Fruit fly (Drosophila melanogaster) whole organism, prepupa: ENCODE results near the gene CG14448.

Experiments used
- CG1621 ChIP-seq: fragments of 200-800 bp; sonication (Bioruptor generic); optimal IDR thresholded peaks from 3 replicates; lab custom pipeline; 2018; ENCODE audit warnings: missing biosample characterization, mild to moderate bottlenecking, missing genetic modification characterization
- CG16779 ChIP-seq: fragments of 200-800 bp; sonication (Bioruptor generic); optimal IDR thresholded peaks from 3 replicates; lab custom pipeline; 2017; ENCODE audit warnings: missing biosample characterization, mild to moderate bottlenecking, missing genetic modification characterization
- CG32006 ChIP-seq: fragments of 200-800 bp; sonication (Bioruptor generic); optimal IDR thresholded peaks from 3 replicates; lab custom pipeline; 2017; ENCODE audit warnings: missing biosample characterization, mild to moderate bottlenecking, missing genetic modification characterization
- Ets21C ChIP-seq: fragments of 200-800 bp; sonication (Bioruptor generic); optimal IDR thresholded peaks from 3 replicates; lab custom pipeline; 2016; ENCODE audit warnings: missing biosample characterization, missing genetic modification characterization
- Hr39 ChIP-seq: fragments of 200-800 bp; sonication (Bioruptor generic); optimal IDR thresholded peaks from 2 replicates; lab custom pipeline; 2016; ENCODE audit warnings: missing biosample characterization, missing genetic modification characterization
- Hr4 ChIP-seq: fragments of 200-800 bp; sonication (Bioruptor generic); optimal IDR thresholded peaks from 3 replicates; lab custom pipeline; 2016; ENCODE audit warnings: missing biosample characterization, missing genetic modification characterization
- fkh ChIP-seq: fragments of 200-800 bp; sonication (Bioruptor generic); optimal IDR thresholded peaks from 3 replicates; lab custom pipeline; 2017; ENCODE audit warnings: missing biosample characterization, mild to moderate bottlenecking, missing genetic modification characterization, moderate library complexity
- net ChIP-seq: fragments of 200-800 bp; sonication (Bioruptor generic); optimal IDR thresholded peaks from 3 replicates; lab custom pipeline; 2016; ENCODE audit warnings: missing biosample characterization, missing genetic modification characterization
- svp ChIP-seq: fragments of 200-800 bp; sonication (Bioruptor generic); peaks from one replicate; lab custom pipeline; 2016; ENCODE audit warnings: missing biosample characterization, missing genetic modification characterization

DNA sequence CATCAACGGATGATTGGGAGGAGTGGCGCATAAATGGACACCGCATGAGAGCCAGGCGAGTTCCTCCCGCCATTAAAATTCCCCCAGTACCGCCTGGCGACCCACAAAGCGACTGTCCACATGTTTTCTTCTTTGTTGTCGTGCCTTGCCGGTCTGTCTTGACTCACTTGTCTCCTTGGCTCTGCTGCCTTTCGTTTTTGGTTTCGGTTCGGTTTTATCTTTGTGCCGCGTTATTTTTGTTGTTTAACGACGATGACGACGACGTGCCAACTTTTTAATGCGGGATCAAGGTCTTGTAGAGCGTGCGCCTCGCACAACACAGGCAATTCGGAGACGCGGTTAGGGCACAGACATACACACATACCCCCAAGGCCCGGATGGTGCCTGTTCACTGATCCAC, 13.7 kb downstream of the CG14448 start:
- TF ChIP-seq fkh (GFP tag; lab: Kevin White, UChicago) = no peak
- TF ChIP-seq CG32006 (GFP tag; lab: Kevin White, UChicago) = no peak
- TF ChIP-seq CG16779 = no peak
- no peak for TF ChIP-seq Ets21C
- no peak for TF ChIP-seq Hr39 (GFP tag; lab: Kevin White, UChicago)
- no peak for TF ChIP-seq net
- no peak for TF ChIP-seq svp
- TF ChIP-seq CG1621 = no peak
- no peak for TF ChIP-seq Hr4 (GFP tag; lab: Kevin White, UChicago)
